Fruit fly (Drosophila melanogaster) whole organism, wandering third instar larva: ENCODE measurements around the gene Cka.

Experiments
- CG32264 ChIP-seq: fragments of 200-800 bp; sonication (Bioruptor generic); optimal IDR thresholded peaks from 2 replicates; lab custom pipeline; 2016; ENCODE audit warnings: missing biosample characterization, missing genetic modification characterization
- CG9705 ChIP-seq: fragments of 200-800 bp; sonication (Bioruptor generic); optimal IDR thresholded peaks from 2 replicates; lab custom pipeline; 2018; ENCODE audit warnings: missing biosample characterization, mild to moderate bottlenecking, missing genetic modification characterization
- CrebA ChIP-seq: fragments of 200-800 bp; sonication (Bioruptor generic); optimal IDR thresholded peaks from 2 replicates; lab custom pipeline; 2016; ENCODE audit warnings: missing biosample characterization, mild to moderate bottlenecking, missing genetic modification characterization, borderline replicate concordance
- Dfd ChIP-seq: fragments of >200 bp; optimal IDR thresholded peaks from 2 replicates; lab custom pipeline; 2017; ENCODE audit warnings: missing biosample characterization, missing genetic modification characterization
- Dif ChIP-seq: fragments of 200-275, 200-300 bp; sonication (Bioruptor generic); optimal IDR thresholded peaks from 2 replicates; lab custom pipeline; 2018; ENCODE audit warnings: missing biosample characterization, missing genetic modification characterization; ENCODE audit not compliant: partially characterized antibody
- HLH106 ChIP-seq: fragments of 200-800 bp; optimal IDR thresholded peaks from 3 replicates; lab custom pipeline; 2019; ENCODE audit warnings: missing biosample characterization, mild to moderate bottlenecking, missing genetic modification characterization, moderate library complexity
- Hnf4 ChIP-seq: fragments of 200-800 bp; sonication (Bioruptor generic); optimal IDR thresholded peaks from 2 replicates; lab custom pipeline; 2016; ENCODE audit warnings: missing biosample characterization, mild to moderate bottlenecking, missing genetic modification characterization
- Jra ChIP-seq: sonication (Bioruptor generic); optimal IDR thresholded peaks from 2 replicates; lab custom pipeline; 2016; ENCODE audit warnings: missing biosample characterization, missing genetic modification characterization
- OdsH ChIP-seq: fragments of 200-800 bp; sonication (Bioruptor generic); optimal IDR thresholded peaks from 2 replicates; lab custom pipeline; 2016; ENCODE audit warnings: missing biosample characterization, mild to moderate bottlenecking, missing genetic modification characterization
- Rel ChIP-seq, 2 experiments: fragments of 200-800 bp; sonication (Bioruptor generic) in 1 of 2; optimal IDR thresholded peaks; 2 replicates in 1 of 2; 3 replicates in 1 of 2; lab custom pipeline; 2016 to 2019; ENCODE audit warnings: mild to moderate bottlenecking in 2 of 2, missing biosample characterization in 2 of 2, missing genetic modification characterization in 2 of 2, moderate library complexity in 1 of 2
- Sp1 ChIP-seq: fragments of 200-800 bp; sonication (Bioruptor generic); optimal IDR thresholded peaks from 3 replicates; lab custom pipeline; 2019; ENCODE audit warnings: missing biosample characterization, mild to moderate bottlenecking, missing genetic modification characterization, moderate library complexity
- Vsx2 ChIP-seq: fragments of 200-300, 225-300 bp; sonication (Bioruptor generic); optimal IDR thresholded peaks from 2 replicates; lab custom pipeline; 2018; ENCODE audit warnings: missing biosample characterization, missing genetic modification characterization; ENCODE audit not compliant: partially characterized antibody
- br ChIP-seq: fragments of 200-800 bp; sonication (Bioruptor generic); optimal IDR thresholded peaks from 2 replicates; lab custom pipeline; 2016; ENCODE audit warnings: missing biosample characterization, missing genetic modification characterization
- dl ChIP-seq, 2 experiments: fragments of 175-275, 200-275 bp in 1 of 2; fragments of 200-275 bp in 1 of 2; sonication (Bioruptor generic); optimal IDR thresholded peaks; lab custom pipeline; 2018; ENCODE audit warnings: mild to moderate bottlenecking in 2 of 2, missing biosample characterization in 2 of 2, missing genetic modification characterization in 2 of 2, moderate library complexity in 2 of 2; ENCODE audit not compliant: partially characterized antibody in 2 of 2, insufficient read depth in 1 of 2
- dsf ChIP-seq: sonication (Bioruptor generic); optimal IDR thresholded peaks from 2 replicates; lab custom pipeline; 2016; ENCODE audit warnings: missing biosample characterization, missing genetic modification characterization, borderline replicate concordance
- ey ChIP-seq: fragments of 200-800 bp; sonication (Bioruptor generic); optimal IDR thresholded peaks from 2 replicates; lab custom pipeline; 2016; ENCODE audit warnings: missing biosample characterization, missing genetic modification characterization
- foxo ChIP-seq, 2 experiments: fragments of 200-800 bp; sonication (Bioruptor generic); optimal IDR thresholded peaks; 2 replicates in 1 of 2; 3 replicates in 1 of 2; lab custom pipeline; 2016 to 2017; ENCODE audit warnings: missing biosample characterization in 2 of 2, missing genetic modification characterization in 2 of 2
- fru ChIP-seq: fragments of 200-800 bp; sonication (Bioruptor generic); optimal IDR thresholded peaks from 3 replicates; lab custom pipeline; 2016; ENCODE audit warnings: missing biosample characterization, mild to moderate bottlenecking, missing genetic modification characterization
- h ChIP-seq: fragments of 200-800 bp; sonication (Bioruptor generic); optimal IDR thresholded peaks from 3 replicates; lab custom pipeline; 2016; ENCODE audit warnings: missing biosample characterization, mild to moderate bottlenecking, missing genetic modification characterization
- jim ChIP-seq: fragments of 175-275, 200-325 bp; sonication (Bioruptor generic); optimal IDR thresholded peaks from 2 replicates; lab custom pipeline; 2016; ENCODE audit warnings: missing biosample characterization, mild to moderate bottlenecking, missing genetic modification characterization
- lola ChIP-seq: fragments of >200 bp; optimal IDR thresholded peaks from 2 replicates; lab custom pipeline; 2017; ENCODE audit warnings: missing biosample characterization, missing genetic modification characterization
- pan ChIP-seq: fragments of >200 bp; optimal IDR thresholded peaks from 2 replicates; lab custom pipeline; 2017
- psq ChIP-seq: fragments of 200-800 bp; sonication (Bioruptor generic); optimal IDR thresholded peaks from 3 replicates; lab custom pipeline; 2017; ENCODE audit warnings: missing biosample characterization, mild to moderate bottlenecking, missing genetic modification characterization, moderate library complexity
- rgr ChIP-seq: fragments of 200-800 bp; sonication (Bioruptor generic); optimal IDR thresholded peaks from 3 replicates; lab custom pipeline; 2016; ENCODE audit warnings: missing biosample characterization, mild to moderate bottlenecking, missing genetic modification characterization
- sv ChIP-seq: fragments of 200-800 bp; sonication (Bioruptor generic); optimal IDR thresholded peaks from 3 replicates; lab custom pipeline; 2016; ENCODE audit warnings: missing biosample characterization, missing genetic modification characterization
- tai ChIP-seq: sonication (Bioruptor generic); optimal IDR thresholded peaks from 2 replicates; lab custom pipeline; 2016; ENCODE audit warnings: missing biosample characterization, missing genetic modification characterization
- usp ChIP-seq: fragments of >200 bp; optimal IDR thresholded peaks from 2 replicates; lab custom pipeline; 2017; ENCODE audit warnings: missing biosample characterization, missing genetic modification characterization

The Cka gene

DNA sequence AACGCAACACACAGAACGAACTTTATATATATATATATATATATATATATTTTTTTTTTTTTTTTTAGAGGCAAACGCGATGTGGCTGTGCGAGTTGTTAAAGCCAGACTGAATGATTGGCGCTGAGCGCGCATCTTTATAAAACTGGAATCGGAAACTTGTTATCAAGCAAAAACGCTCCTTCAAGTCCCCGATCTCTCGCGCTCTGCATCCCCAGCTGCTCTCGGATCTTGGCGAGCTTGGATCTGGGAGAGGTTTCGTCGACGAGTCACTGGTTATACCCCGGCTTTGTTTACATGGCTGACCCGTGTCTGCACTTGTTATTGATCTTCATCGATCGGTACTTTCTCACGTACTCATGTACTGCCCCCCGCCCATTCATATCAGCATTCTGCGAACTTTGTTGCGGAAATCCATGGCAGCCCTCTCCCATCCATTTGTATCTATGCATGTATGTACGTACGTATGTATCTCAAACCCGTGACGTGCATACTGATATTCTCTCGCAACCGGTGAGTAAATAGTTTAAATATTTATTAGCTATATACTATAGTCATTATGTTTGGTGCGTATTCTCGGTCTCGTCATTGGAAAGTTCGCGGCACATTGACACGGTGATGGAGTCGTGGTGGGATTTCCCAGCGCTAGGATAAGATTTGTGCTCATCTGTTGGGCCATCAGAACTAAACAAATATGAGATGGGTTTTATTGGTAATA lies 23.2 kb upstream of the Cka start, which contains the start of gene Spn28Dc:
Gene Spn28Dc, minus strand, starts transcription at position 51 of the 717 bp plus-strand sequence.
- no peak for TF ChIP-seq ey (GFP tag; lab: Kevin White, UChicago)
- TF ChIP-seq br (GFP tag; lab: Kevin White, UChicago): peak; percentile 8
- no peak for TF ChIP-seq fru
- TF ChIP-seq Dif: peak; percentile 39
- TF ChIP-seq h (GFP tag; lab: Kevin White, UChicago): peak; percentile 7
- peak; percentile 15 to 61 for TF ChIP-seq dl (GFP tag; optimal IDR thresholded peaks at IDR 0.05; lab: Kevin White, UChicago; ENCODE audit: insufficient read depth in 1 of 2, partially characterized antibody in 2 of 2)
- no peak for TF ChIP-seq Rel (GFP tag; optimal IDR thresholded peaks at IDR 0.05; lab: Kevin White, UChicago)
- peak; percentile 75 for TF ChIP-seq Rel (tag; optimal IDR thresholded peaks at IDR 0.05; lab: Kevin White, UChicago)
- no peak for TF ChIP-seq Jra (GFP tag; lab: Kevin White, UChicago)
- TF ChIP-seq pan (lab: Kevin White, UChicago): no peak

DNA sequence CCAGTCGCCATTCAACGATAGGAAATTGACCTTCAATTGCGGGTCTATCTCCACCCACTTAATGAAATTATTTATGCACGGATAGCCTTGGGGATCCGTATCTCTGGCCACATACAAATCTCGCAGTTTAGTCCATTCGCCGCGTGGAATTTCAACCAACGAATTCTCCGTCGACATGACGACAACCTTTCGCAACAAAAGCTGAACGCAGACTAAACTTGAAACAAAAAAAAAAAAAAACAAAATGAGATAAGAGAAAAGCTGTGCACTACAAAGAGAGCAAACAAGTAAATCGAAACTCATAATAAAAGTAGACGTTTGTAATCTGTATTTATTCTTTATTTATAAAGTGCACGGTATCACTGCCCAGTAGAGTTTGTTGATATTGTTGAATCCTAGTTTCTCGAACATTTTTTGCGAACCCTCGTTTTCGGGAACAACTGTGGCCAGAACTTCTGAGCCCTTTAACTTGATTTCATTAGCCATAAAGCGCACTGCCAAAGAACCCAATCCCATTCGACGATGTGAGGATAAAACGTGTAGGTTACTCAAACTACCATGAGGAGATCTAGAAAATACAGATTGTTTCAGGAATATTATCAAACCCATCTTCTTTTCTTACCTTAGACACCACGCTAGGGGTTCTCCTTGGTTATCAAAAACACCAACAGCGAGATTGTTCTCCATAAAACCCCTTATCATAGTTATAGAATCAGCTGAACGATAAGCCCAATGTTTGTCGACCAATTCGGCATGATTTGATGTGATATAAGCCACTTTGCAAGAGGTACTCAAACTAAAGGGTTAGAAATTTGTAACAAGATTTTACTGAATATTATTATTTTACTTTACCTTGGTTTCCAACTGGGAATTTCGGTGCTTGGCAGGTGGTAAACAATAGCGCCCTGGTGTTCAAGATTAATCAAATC lies 21.0 kb upstream of the Cka start, which contains the start of gene CG12560:
Gene CG12560, minus strand, starts transcription at position 195 of the 929 bp plus-strand sequence.
- no peak for TF ChIP-seq pan (lab: Kevin White, UChicago)
- TF ChIP-seq Dif: peak; percentile 22
- TF ChIP-seq HLH106 (tag; lab: Kevin White, UChicago): no peak
- TF ChIP-seq fru: peak; percentile 41
- no peak for TF ChIP-seq Dfd
- no peak for TF ChIP-seq Vsx2 (GFP tag; lab: Kevin White, UChicago)
- no peak for TF ChIP-seq dl (GFP tag; optimal IDR thresholded peaks at IDR 0.05; lab: Kevin White, UChicago; ENCODE audit: insufficient read depth in 1 of 2, partially characterized antibody in 2 of 2)
- TF ChIP-seq usp: no peak
- peak; percentile 64 for TF ChIP-seq CrebA (GFP tag; lab: Kevin White, UChicago)
- no peak for TF ChIP-seq CG32264 (GFP tag; lab: Kevin White, UChicago)
- TF ChIP-seq CG9705 (GFP tag; lab: Kevin White, UChicago): no peak
- TF ChIP-seq OdsH (GFP tag; lab: Kevin White, UChicago): peak; percentile 11
- TF ChIP-seq dsf: no peak
- peak; percentile 36 for TF ChIP-seq jim (GFP tag; lab: Kevin White, UChicago)
- no peak for TF ChIP-seq rgr
- peak in 1 of 2 experiments; percentile 0 for TF ChIP-seq foxo (GFP tag; optimal IDR thresholded peaks at IDR 0.05; lab: Kevin White, UChicago)
- TF ChIP-seq sv (GFP tag; lab: Kevin White, UChicago): no peak
- no peak for TF ChIP-seq tai (GFP tag; lab: Kevin White, UChicago)
- TF ChIP-seq Hnf4 (GFP tag; lab: Kevin White, UChicago): peak; percentile 61
- TF ChIP-seq Jra (GFP tag; lab: Kevin White, UChicago): peak; percentile 2

DNA sequence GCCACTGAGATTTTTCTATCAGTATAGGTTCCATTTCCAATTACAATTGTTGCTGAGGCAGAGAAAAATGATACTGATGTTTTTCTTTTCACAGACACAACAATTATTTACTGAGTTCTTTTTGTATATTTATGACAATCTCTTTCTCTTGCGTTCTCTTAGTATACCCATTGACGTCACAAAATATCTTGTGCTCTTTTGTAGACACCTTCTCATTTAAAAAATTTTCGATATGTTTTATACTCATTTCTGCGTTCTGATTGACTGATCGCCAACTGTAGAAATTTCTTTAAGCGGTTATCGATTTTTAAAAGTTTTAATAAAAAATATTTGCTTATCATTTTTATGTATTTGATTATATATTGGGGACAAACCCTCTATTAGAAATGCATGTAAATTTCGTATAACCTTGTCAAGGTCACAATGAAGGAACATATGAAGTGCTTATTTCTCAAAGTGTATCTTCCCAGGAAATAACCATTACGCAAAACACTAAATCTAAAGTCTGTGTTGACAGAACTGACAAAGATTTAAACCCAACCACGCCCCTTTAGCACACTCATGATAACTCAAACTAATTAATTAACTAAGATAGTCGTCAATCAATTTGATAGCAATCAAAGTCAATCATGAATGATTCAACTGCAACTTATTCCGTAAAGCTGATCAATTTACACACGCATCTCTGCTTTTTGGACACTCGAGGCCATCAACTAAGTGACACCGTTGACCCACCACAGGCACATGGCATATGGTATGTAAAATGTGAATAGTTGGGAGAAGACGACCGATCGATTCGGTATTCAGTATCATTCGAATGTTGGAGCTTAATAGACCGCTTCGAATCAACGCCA lies 19.7 kb upstream of the Cka start, which contains the start of the genes Glyat and Tg:
Gene Glyat, minus strand, starts transcription at position 51 of the 854 bp plus-strand sequence.
Gene Tg, plus strand, starts transcription at position 804 of the 854 bp plus-strand sequence.
- no peak for TF ChIP-seq Jra (GFP tag; lab: Kevin White, UChicago)
- TF ChIP-seq sv (GFP tag; lab: Kevin White, UChicago): no peak
- no peak for TF ChIP-seq HLH106 (tag; lab: Kevin White, UChicago)
- TF ChIP-seq lola (GFP tag; lab: Kevin White, UChicago): no peak

DNA sequence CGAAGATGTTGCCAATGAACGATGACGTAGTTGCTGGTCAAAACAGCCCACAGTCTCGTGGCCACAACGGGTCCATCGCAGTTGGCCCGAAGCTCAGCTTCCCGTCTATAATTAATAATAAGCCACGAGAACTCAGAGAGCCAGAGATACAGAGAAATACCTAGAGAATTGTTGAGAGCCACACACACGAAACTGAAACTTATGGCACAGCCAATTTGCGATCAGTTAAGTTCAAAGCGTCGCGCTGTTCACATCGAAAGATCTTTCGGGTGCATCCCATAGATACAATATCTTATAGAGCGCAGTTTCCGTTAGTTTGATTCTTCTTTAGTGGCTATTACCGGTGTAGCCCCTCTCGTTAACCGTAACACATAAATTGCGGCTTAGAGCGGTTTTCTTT lies 18.0 kb upstream of the Cka start:
- TF ChIP-seq h (GFP tag; lab: Kevin White, UChicago) (no peak), Sp1 (GFP tag; lab: Kevin White, UChicago) (no peak), OdsH (GFP tag; lab: Kevin White, UChicago) (no peak), fru (no peak), psq (no peak), Jra (GFP tag; lab: Kevin White, UChicago) (no peak), dl (GFP tag; optimal IDR thresholded peaks at IDR 0.05; lab: Kevin White, UChicago; ENCODE audit: insufficient read depth in 1 of 2, partially characterized antibody in 2 of 2) (peak in 1 of 2 experiments; percentile 29), Dif (peak; percentile 29), Hnf4 (GFP tag; lab: Kevin White, UChicago) (no peak)
